Worm (Caenorhabditis elegans): Measurements from ENCODE around the gene C27B7.5.

C27B7.5 gene

ce11 chrIV:8918790-8919189 is 17.3 kb downstream of the C27B7.5 start, which contains the start of gene rap-1:
rap-1 (minus strand) TSS chrIV:8918890.
- TF ChIP-seq ztf-29 (GFP tag; IDR thresholded peaks at IDR 0.05) (no peak), tab-1 (GFP tag; IDR thresholded peaks at IDR 0.05) (no peak), ztf-23 (GFP tag; IDR thresholded peaks at IDR 0.05) (no peak), ref-1 (GFP tag; conservative IDR thresholded peaks at IDR 0.05) (no peak), med-1 (GFP tag; optimal IDR thresholded peaks at IDR 0.05; ENCODE audit: insufficient read depth) (no peak), T22C8.4 (GFP tag; IDR thresholded peaks at IDR 0.05) (no peak), flt-1 (GFP tag; IDR thresholded peaks at IDR 0.05) (no peak), cog-1 (tag; optimal IDR thresholded peaks at IDR 0.05) (no peak), klf-2 (GFP tag; conservative IDR thresholded peaks at IDR 0.05) (no peak)

ce11 chrIV:8920284-8920806 is 18.9 kb downstream of the C27B7.5 start:
- no peak for TF ChIP-seq tab-1 (GFP tag; IDR thresholded peaks at IDR 0.05)
- TF ChIP-seq cog-1 (tag; optimal IDR thresholded peaks at IDR 0.05), result no peak
- TF ChIP-seq ref-1 (GFP tag; conservative IDR thresholded peaks at IDR 0.05), result no peak
- 0 out of 2 replicates have a peak, but pooled peaks have one; percentile 6 for TF ChIP-seq ztf-23 (GFP tag; IDR thresholded peaks at IDR 0.05)

DNA sequence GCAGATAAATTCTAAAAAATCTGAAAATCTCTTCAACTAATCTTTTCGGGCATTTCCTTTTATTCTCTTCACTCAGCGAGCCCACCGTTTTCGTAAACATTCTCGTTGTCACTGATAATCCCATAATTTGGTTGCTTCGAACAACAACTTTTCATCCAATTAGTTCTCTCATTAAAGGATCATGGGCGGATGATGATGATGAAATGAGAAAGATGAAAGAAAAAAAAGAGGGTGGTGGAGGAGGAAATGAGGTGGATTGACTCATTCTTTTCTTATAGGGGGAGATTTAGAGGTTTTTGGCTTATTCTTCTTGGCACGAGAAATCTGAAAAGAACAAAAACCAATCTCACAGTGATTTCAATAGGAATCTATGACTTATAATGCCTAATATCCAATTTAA is 19.7 kb downstream of the C27B7.5 start:
- TF ChIP-seq klf-2 (GFP tag; conservative IDR thresholded peaks at IDR 0.05) (no peak), tab-1 (GFP tag; IDR thresholded peaks at IDR 0.05) (no peak)

DNA sequence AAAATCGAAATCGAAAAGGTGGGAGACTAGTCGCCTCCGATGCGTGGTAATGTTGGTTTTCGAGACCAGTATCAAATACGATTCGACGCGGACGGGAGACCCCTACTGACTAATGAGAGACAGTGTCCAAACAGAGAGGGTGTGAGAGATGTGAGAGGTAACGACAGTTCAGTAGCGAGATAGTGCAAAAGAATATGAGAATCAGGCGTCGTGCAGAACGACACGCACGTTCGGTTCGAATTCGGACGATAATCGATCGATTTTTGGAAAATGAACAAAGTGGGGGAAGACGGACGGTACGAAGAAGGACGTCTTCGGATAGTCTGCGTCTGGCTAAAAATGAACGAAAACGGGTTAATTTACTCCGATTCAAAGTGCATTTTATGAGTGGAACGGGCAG is 20.5 kb downstream of the C27B7.5 start, which contains the start of gene D1046.16:
Gene D1046.16, plus strand, starts transcription at position 195 of the 400 bp plus-strand sequence.
- TF ChIP-seq T22C8.4 (GFP tag; IDR thresholded peaks at IDR 0.05) (peak; percentile 82), klf-2 (GFP tag; conservative IDR thresholded peaks at IDR 0.05) (no peak), tab-1 (GFP tag; IDR thresholded peaks at IDR 0.05) (no peak)

DNA sequence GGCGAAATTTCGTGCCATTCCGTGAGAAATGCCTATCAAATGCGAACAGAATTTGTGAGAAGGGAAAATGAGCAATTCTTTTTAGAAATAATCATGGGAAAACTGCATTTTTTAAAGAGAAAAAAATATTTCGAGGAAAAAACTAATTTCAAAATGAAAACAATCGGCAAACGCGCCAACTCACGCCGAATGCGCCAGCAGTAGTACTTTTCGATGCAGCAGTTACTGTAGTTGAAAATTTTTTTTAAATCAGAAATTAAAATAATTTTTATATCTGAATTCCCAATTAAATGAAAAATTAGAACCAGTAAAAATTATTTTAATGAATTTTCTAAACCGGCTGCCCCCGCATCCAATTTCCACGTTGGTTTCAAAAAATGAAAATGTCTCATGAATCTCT is 21.9 kb downstream of the C27B7.5 start:
- TF ChIP-seq ztf-29 (GFP tag; IDR thresholded peaks at IDR 0.05), result no peak
- no peak for TF ChIP-seq tab-1 (GFP tag; IDR thresholded peaks at IDR 0.05)
- no peak for TF ChIP-seq cog-1 (tag; optimal IDR thresholded peaks at IDR 0.05)
- no peak for TF ChIP-seq flt-1 (GFP tag; IDR thresholded peaks at IDR 0.05)
- no peak for TF ChIP-seq ref-1 (GFP tag; conservative IDR thresholded peaks at IDR 0.05)
- TF ChIP-seq T22C8.4 (GFP tag; IDR thresholded peaks at IDR 0.05), result no peak
- no peak for TF ChIP-seq med-1 (GFP tag; optimal IDR thresholded peaks at IDR 0.05; ENCODE audit: insufficient read depth)
- TF ChIP-seq ztf-23 (GFP tag; IDR thresholded peaks at IDR 0.05), result no peak
- no peak for TF ChIP-seq klf-2 (GFP tag; conservative IDR thresholded peaks at IDR 0.05)

DNA sequence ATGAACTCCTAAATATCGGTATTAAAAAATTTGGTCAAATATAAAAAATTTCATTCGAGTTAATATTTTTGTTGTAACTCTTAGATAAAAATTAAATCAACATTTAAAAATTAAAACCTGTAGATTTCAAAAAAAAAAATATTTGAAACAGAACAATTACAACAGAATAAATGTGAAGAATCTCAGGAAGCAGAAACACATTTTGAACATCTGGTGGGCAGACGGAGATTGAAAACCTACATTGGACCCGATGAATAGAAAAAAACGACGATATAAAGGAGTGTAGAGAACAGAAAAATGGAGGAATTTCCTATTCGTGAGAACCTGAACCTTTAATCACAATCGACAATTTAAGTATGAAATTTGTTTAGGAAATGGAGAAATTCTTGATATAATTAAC is 22.7 kb downstream of the C27B7.5 start:
- TF ChIP-seq T22C8.4 (GFP tag; IDR thresholded peaks at IDR 0.05), result no peak
- TF ChIP-seq tab-1 (GFP tag; IDR thresholded peaks at IDR 0.05), result no peak
- TF ChIP-seq cog-1 (tag; optimal IDR thresholded peaks at IDR 0.05), result no peak
- no peak for TF ChIP-seq ztf-29 (GFP tag; IDR thresholded peaks at IDR 0.05)
- TF ChIP-seq med-1 (GFP tag; optimal IDR thresholded peaks at IDR 0.05; ENCODE audit: insufficient read depth), result no peak
- no peak for TF ChIP-seq ztf-23 (GFP tag; IDR thresholded peaks at IDR 0.05)
- no peak for TF ChIP-seq flt-1 (GFP tag; IDR thresholded peaks at IDR 0.05)
- no peak for TF ChIP-seq klf-2 (GFP tag; conservative IDR thresholded peaks at IDR 0.05)
- no peak for TF ChIP-seq ref-1 (GFP tag; conservative IDR thresholded peaks at IDR 0.05)

ce11 chrIV:8925990-8926389 is 24.5 kb downstream of the C27B7.5 start, which contains the start of the genes D1046.2 and cfim-2:
D1046.2 (minus strand) TSS chrIV:8926067.
cfim-2 (plus strand) TSS chrIV:8926324.
- TF ChIP-seq ztf-23 (GFP tag; IDR thresholded peaks at IDR 0.05), result no peak
- TF ChIP-seq cog-1 (tag; optimal IDR thresholded peaks at IDR 0.05), result no peak
- no peak for TF ChIP-seq med-1 (GFP tag; optimal IDR thresholded peaks at IDR 0.05; ENCODE audit: insufficient read depth)
- TF ChIP-seq tab-1 (GFP tag; IDR thresholded peaks at IDR 0.05), result no peak
- TF ChIP-seq ref-1 (GFP tag; conservative IDR thresholded peaks at IDR 0.05), result no peak
- TF ChIP-seq T22C8.4 (GFP tag; IDR thresholded peaks at IDR 0.05), result no peak
- no peak for TF ChIP-seq klf-2 (GFP tag; conservative IDR thresholded peaks at IDR 0.05)
- TF ChIP-seq flt-1 (GFP tag; IDR thresholded peaks at IDR 0.05), result no peak
- no peak for TF ChIP-seq ztf-29 (GFP tag; IDR thresholded peaks at IDR 0.05)

DNA sequence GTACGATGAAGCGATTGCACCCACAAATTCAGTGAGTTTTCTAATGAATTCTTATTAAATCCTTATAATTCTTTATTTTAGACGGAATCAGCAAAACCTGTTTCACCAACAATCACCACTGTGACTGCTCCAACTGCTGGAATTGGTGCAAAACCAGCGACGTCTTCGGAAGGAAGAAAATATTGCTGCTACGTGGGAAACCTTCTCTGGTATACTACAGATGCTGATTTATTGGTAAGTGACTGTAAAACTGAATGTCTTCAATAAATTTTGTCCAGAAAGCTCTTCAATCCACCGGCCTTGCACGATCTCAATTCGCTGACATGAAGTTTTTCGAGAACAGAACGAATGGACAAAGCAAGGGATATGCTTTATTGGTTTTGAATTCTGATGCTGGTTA is 25.1 kb downstream of the C27B7.5 start:
- TF ChIP-seq flt-1 (GFP tag; IDR thresholded peaks at IDR 0.05), result no peak
- TF ChIP-seq ztf-29 (GFP tag; IDR thresholded peaks at IDR 0.05), result no peak
- TF ChIP-seq cog-1 (tag; optimal IDR thresholded peaks at IDR 0.05), result no peak
- no peak for TF ChIP-seq klf-2 (GFP tag; conservative IDR thresholded peaks at IDR 0.05)
- no peak for TF ChIP-seq T22C8.4 (GFP tag; IDR thresholded peaks at IDR 0.05)
- TF ChIP-seq med-1 (GFP tag; optimal IDR thresholded peaks at IDR 0.05; ENCODE audit: insufficient read depth), result no peak
- TF ChIP-seq tab-1 (GFP tag; IDR thresholded peaks at IDR 0.05), result no peak
- no peak for TF ChIP-seq ref-1 (GFP tag; conservative IDR thresholded peaks at IDR 0.05)
- TF ChIP-seq ztf-23 (GFP tag; IDR thresholded peaks at IDR 0.05), result no peak

DNA sequence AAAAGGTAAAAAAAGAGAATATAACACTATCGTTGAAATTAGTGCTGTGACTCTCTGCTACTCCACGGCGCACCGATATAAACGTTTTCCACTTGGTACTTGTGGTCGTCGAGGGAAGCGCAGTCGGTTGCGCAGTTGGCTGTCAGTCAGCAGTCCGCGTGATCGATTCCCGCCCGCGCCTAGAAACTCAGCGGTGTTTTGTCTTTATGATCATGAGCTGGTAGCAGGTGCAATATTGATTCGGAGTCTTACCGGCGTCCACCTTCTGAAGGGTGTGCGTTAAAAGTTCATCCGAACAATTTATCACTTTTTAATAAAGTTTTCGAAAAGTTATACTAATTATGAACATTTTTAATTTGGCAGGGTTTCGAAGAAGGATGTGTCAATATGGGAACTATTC is 25.6 kb downstream of the C27B7.5 start:
- TF ChIP-seq ztf-23 (GFP tag; IDR thresholded peaks at IDR 0.05), result peak; percentile 96
- peak; percentile 96 for TF ChIP-seq klf-2 (GFP tag; conservative IDR thresholded peaks at IDR 0.05)
- TF ChIP-seq T22C8.4 (GFP tag; IDR thresholded peaks at IDR 0.05), result peak; percentile 97
- peak; percentile 96 for TF ChIP-seq ztf-29 (GFP tag; IDR thresholded peaks at IDR 0.05)
- TF ChIP-seq flt-1 (GFP tag; IDR thresholded peaks at IDR 0.05), result peak; percentile 98
- peak; percentile 82 for TF ChIP-seq med-1 (GFP tag; optimal IDR thresholded peaks at IDR 0.05; ENCODE audit: insufficient read depth)
- peak; percentile 98 for TF ChIP-seq tab-1 (GFP tag; IDR thresholded peaks at IDR 0.05)
- TF ChIP-seq cog-1 (tag; optimal IDR thresholded peaks at IDR 0.05), result peak; percentile 83
- peak; percentile 91 for TF ChIP-seq ref-1 (GFP tag; conservative IDR thresholded peaks at IDR 0.05)

- TF ChIP-seq klf-2 (GFP tag; conservative IDR thresholded peaks at IDR 0.05) (no peak), ref-1 (GFP tag; conservative IDR thresholded peaks at IDR 0.05) (no peak), T22C8.4 (GFP tag; IDR thresholded peaks at IDR 0.05) (no peak), med-1 (GFP tag; optimal IDR thresholded peaks at IDR 0.05; ENCODE audit: insufficient read depth) (no peak), tab-1 (GFP tag; IDR thresholded peaks at IDR 0.05) (no peak), ztf-23 (GFP tag; IDR thresholded peaks at IDR 0.05) (no peak), flt-1 (GFP tag; IDR thresholded peaks at IDR 0.05) (no peak)
Observed at ce11 chrIV:8929942-8930492, 28.6 kb downstream of the C27B7.5 start, which contains the start of the genes D1046.18 and slc-25A26. D1046.18 (plus strand) TSS chrIV:8930242. slc-25A26 (plus strand) TSS chrIV:8930442.
